Worm (Caenorhabditis elegans): ENCODE data around the gene grd-16.

The grd-16 gene

DNA sequence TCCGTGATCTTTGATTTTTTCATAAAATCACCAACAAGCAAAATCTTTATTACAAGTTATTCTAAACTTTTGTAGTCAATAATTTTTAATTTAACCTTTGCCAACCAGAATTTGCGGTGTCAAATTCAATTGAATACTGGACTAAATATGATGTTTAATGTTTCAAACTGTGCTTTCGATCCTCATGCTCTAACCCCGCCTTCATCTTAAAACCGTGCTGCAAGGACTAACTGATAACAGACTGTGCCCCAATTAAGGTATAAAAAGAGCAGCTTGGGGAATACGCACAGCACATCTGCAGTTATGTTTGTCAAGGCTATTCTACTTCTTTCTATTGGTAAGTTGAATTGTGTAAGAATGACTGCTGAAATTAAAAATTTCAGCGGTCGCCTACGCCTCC, 9.1 kb upstream of the grd-16 start, which contains the start of gene ilys-2:
ilys-2 (plus strand) TSS at position 301 of the 400 bp plus-strand sequence.
- TF ChIP-seq dmd-9 (GFP tag; IDR thresholded peaks at IDR 0.05) (no peak), set-16 (GFP tag; IDR thresholded peaks at IDR 0.05) (no peak), daf-16 (GFP tag; optimal IDR thresholded peaks at IDR 0.05) (no peak), daf-16 (tag; optimal IDR thresholded peaks at IDR 0.05) (no peak), attf-4 (tag; optimal IDR thresholded peaks at IDR 0.05) (no peak), dve-1 (tag; optimal IDR thresholded peaks at IDR 0.05; ENCODE audit: insufficient read depth) (no peak), lin-15B (tag; optimal IDR thresholded peaks at IDR 0.05) (no peak), pha-4 (GFP tag; IDR thresholded peaks at IDR 0.05) (no peak), pha-4 (tag; optimal IDR thresholded peaks at IDR 0.05) (no peak), duxl-1 (tag; optimal IDR thresholded peaks at IDR 0.05; ENCODE audit: poor library complexity) (no peak), egl-27 (tag; optimal IDR thresholded peaks at IDR 0.05) (no peak), ceh-82 (tag; optimal IDR thresholded peaks at IDR 0.05) (no peak)

DNA sequence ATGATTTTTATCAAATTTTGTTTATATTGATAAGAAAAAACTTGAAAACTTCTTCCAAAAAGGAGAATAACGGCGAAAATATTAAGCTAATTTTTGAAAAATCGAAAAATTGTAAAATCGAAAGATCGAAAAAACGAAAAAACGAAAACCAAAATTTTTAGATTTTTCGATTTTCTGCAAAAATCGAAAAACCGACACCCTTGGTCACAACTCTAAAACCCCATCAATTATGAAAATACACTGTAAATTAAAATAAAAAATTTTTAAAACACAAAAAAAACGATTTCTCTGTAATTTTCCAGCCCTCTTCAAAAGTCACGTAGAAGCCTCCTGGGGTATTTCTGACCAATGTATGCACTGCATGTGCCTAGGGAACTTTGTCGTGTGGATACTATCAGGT, 6.4 kb upstream of the grd-16 start, which contains the start of gene ilys-1:
ilys-1 (plus strand) TSS at position 301 of the 400 bp plus-strand sequence.
- TF ChIP-seq nhr-10 (tag; optimal IDR thresholded peaks at IDR 0.05) (no peak), dpl-1 (GFP tag; optimal IDR thresholded peaks at IDR 0.05) (no peak), spr-3 (GFP tag; optimal IDR thresholded peaks at IDR 0.05) (no peak), D1046.2 (GFP tag; IDR thresholded peaks at IDR 0.05) (no peak), dve-1 (tag; optimal IDR thresholded peaks at IDR 0.05; ENCODE audit: insufficient read depth) (no peak), ama-1 (optimal IDR thresholded peaks at IDR 0.05) (no peak), zag-1 (tag; optimal IDR thresholded peaks at IDR 0.05) (no peak), F10B5.3 (tag; optimal IDR thresholded peaks at IDR 0.05) (no peak), nhr-11 (tag; optimal IDR thresholded peaks at IDR 0.05) (no peak), gei-8 (GFP tag; optimal IDR thresholded peaks at IDR 0.05) (no peak), spr-1 (tag; optimal IDR thresholded peaks at IDR 0.05) (no peak), zip-2 (tag; optimal IDR thresholded peaks at IDR 0.05) (no peak), madf-5 (GFP tag; IDR thresholded peaks at IDR 0.05) (no peak), daf-16 (GFP tag; optimal IDR thresholded peaks at IDR 0.05) (no peak), daf-16 (tag; optimal IDR thresholded peaks at IDR 0.05) (no peak), hlh-30 (tag; optimal IDR thresholded peaks at IDR 0.05; ENCODE audit: insufficient read depth) (no peak), pha-4 (GFP tag; IDR thresholded peaks at IDR 0.05) (no peak), pha-4 (tag; optimal IDR thresholded peaks at IDR 0.05) (no peak), hlh-11 (tag; optimal IDR thresholded peaks at IDR 0.05) (no peak)

- no peak for TF ChIP-seq Y75B8A.6 (GFP tag; IDR thresholded peaks at IDR 0.05)
- TF ChIP-seq madf-9 (GFP tag; conservative IDR thresholded peaks at IDR 0.05) = no peak
- TF ChIP-seq ceh-32 (tag; optimal IDR thresholded peaks at IDR 0.05; ENCODE audit: poor library complexity) = no peak
- TF ChIP-seq Y105C5A.15 (GFP tag; IDR thresholded peaks at IDR 0.05) = no peak
- TF ChIP-seq nhr-76 (tag; optimal IDR thresholded peaks at IDR 0.05) = no peak
- no peak for TF ChIP-seq mdt-29 (GFP tag; IDR thresholded peaks at IDR 0.05)
- no peak for TF ChIP-seq nhr-102 (tag; optimal IDR thresholded peaks at IDR 0.05)
- TF ChIP-seq nhr-25 (tag; optimal IDR thresholded peaks at IDR 0.05; ENCODE audit: borderline replicate concordance, insufficient read depth) = no peak
- TF ChIP-seq ztf-11 (tag; optimal IDR thresholded peaks at IDR 0.05) = no peak
- no peak for TF ChIP-seq aly-2 (tag; optimal IDR thresholded peaks at IDR 0.05)
These were observed 5.5 kb downstream of the grd-16 start, which contains the start of gene Y69A2AL.2 for ce11 chrIV:2481955-2482354. TSS of gene Y69A2AL.2 (plus strand) at chrIV:2482255.

- TF ChIP-seq mdt-29 (GFP tag; IDR thresholded peaks at IDR 0.05) (no peak), madf-9 (GFP tag; conservative IDR thresholded peaks at IDR 0.05) (no peak), unc-62 (GFP tag; optimal IDR thresholded peaks at IDR 0.05 in 1 of 2) (peak in 1 of 2 experiments; percentile 14), unc-62 (tag; optimal IDR thresholded peaks at IDR 0.05) (no peak), egl-43 (GFP tag; IDR thresholded peaks at IDR 0.05) (no peak), cey-2 (tag; optimal IDR thresholded peaks at IDR 0.05; ENCODE audit: borderline replicate concordance, insufficient read depth) (no peak), ZK546.5 (tag; optimal IDR thresholded peaks at IDR 0.05) (no peak), nhr-48 (tag; optimal IDR thresholded peaks at IDR 0.05) (no peak), attf-4 (tag; optimal IDR thresholded peaks at IDR 0.05) (no peak), aly-2 (tag; optimal IDR thresholded peaks at IDR 0.05) (no peak)
These were observed 12.0 kb downstream of the grd-16 start, which contains the start of gene Y69A2AR.19 for ce11 chrIV:2488520-2488919. TSS of gene Y69A2AR.19 (plus strand) at chrIV:2488820.
